Worm (Caenorhabditis elegans) whole organism, late embryonic: ENCODE measurements around the gene ZC266.1.

Source experiments
- C38D4.7 ChIP-seq: fragments of 200-800 bp; sonication (Bioruptor generic); optimal IDR thresholded peaks from 2 replicates; lab custom pipeline; 2018; ENCODE audit warnings: mild to moderate bottlenecking, missing genetic modification characterization, moderate library complexity, missing compliant biosample characterization
- K09A11.1 ChIP-seq: sonication (generic microtip); optimal IDR thresholded peaks from 2 replicates; lab custom pipeline; 2017; ENCODE audit warnings: antibody characterized with exemption, mild to moderate bottlenecking, missing genetic modification characterization, missing compliant biosample characterization; ENCODE audit not compliant: insufficient read depth
- T23F11.4 ChIP-seq: fragments of 200-800 bp; sonication (Bioruptor generic); optimal IDR thresholded peaks from 2 replicates; lab custom pipeline; 2018; ENCODE audit warnings: mild to moderate bottlenecking, missing genetic modification characterization, missing compliant biosample characterization
- Y22D7AL.16 ChIP-seq: sonication (generic microtip); optimal IDR thresholded peaks from 2 replicates; lab custom pipeline; 2016; ENCODE audit warnings: missing genetic modification characterization, missing compliant biosample characterization
- ceh-14 ChIP-seq: sonication (generic microtip); optimal IDR thresholded peaks from 2 replicates; lab custom pipeline; 2016; ENCODE audit warnings: missing genotype, missing genetic modification characterization, missing compliant biosample characterization
- ceh-2 ChIP-seq: sonication (generic microtip); optimal IDR thresholded peaks from 2 replicates; lab custom pipeline; 2016; ENCODE audit warnings: missing genotype, missing genetic modification characterization, missing compliant biosample characterization
- ceh-24 ChIP-seq: sonication (generic microtip); optimal IDR thresholded peaks from 2 replicates; lab custom pipeline; 2016; ENCODE audit warnings: mild to moderate bottlenecking, missing genetic modification characterization, missing compliant biosample characterization
- ceh-31 ChIP-seq: sonication (generic microtip); optimal IDR thresholded peaks from 2 replicates; lab custom pipeline; 2016; ENCODE audit warnings: missing genetic modification characterization, missing compliant biosample characterization
- ceh-45 ChIP-seq: fragments of 200-800 bp; sonication (Bioruptor generic); IDR thresholded peaks from 2 replicates; pipeline ENCODE4 v1.3.6; 2022; ENCODE audit warnings: missing genetic modification reagents, missing genetic modification characterization, missing compliant biosample characterization
- ceh-48 ChIP-seq: sonication (generic microtip); optimal IDR thresholded peaks from 2 replicates; lab custom pipeline; 2016; ENCODE audit warnings: missing genetic modification characterization, inconsistent platforms, missing compliant biosample characterization
- ceh-6 ChIP-seq: fragments of 200-800 bp; sonication (Bioruptor generic); optimal IDR thresholded peaks from 2 replicates; lab custom pipeline; 2018; ENCODE audit warnings: mild to moderate bottlenecking, missing genetic modification characterization, missing compliant biosample characterization
- ceh-9 ChIP-seq: sonication (generic microtip); optimal IDR thresholded peaks from 2 replicates; lab custom pipeline; 2016; ENCODE audit warnings: mild to moderate bottlenecking, missing genetic modification characterization, inconsistent platforms, missing compliant biosample characterization
- che-1 ChIP-seq: sonication (generic microtip); optimal IDR thresholded peaks from 2 replicates; lab custom pipeline; 2016; ENCODE audit warnings: mild to moderate bottlenecking, missing genetic modification characterization, missing compliant biosample characterization
- dmd-4 ChIP-seq: sonication (generic microtip); optimal IDR thresholded peaks from 2 replicates; lab custom pipeline; 2016; ENCODE audit warnings: borderline replicate concordance, missing genetic modification characterization, missing compliant biosample characterization
- elt-4 ChIP-seq: sonication (generic microtip); optimal IDR thresholded peaks from 2 replicates; lab custom pipeline; 2016; ENCODE audit warnings: missing genetic modification characterization, missing compliant biosample characterization
- ets-4 ChIP-seq: sonication (generic microtip); optimal IDR thresholded peaks from 2 replicates; lab custom pipeline; 2016; ENCODE audit warnings: missing genetic modification characterization, missing compliant biosample characterization
- eyg-1 ChIP-seq: sonication (generic microtip); optimal IDR thresholded peaks from 2 replicates; lab custom pipeline; 2016; ENCODE audit warnings: missing genotype, missing genetic modification characterization, missing compliant biosample characterization
- gmeb-2 ChIP-seq: sonication (generic microtip); optimal IDR thresholded peaks from 2 replicates; lab custom pipeline; 2016; ENCODE audit warnings: missing genetic modification characterization, inconsistent platforms, missing compliant biosample characterization
- hlh-13 ChIP-seq: fragments of 200-800 bp; sonication (Bioruptor generic); optimal IDR thresholded peaks from 2 replicates; lab custom pipeline; 2018; ENCODE audit warnings: mild to moderate bottlenecking, missing genetic modification characterization, missing compliant biosample characterization
- hlh-15 ChIP-seq: sonication (generic microtip); optimal IDR thresholded peaks from 2 replicates; lab custom pipeline; 2016; ENCODE audit warnings: missing genetic modification characterization, missing compliant biosample characterization
- lim-6 ChIP-seq: sonication (generic microtip); optimal IDR thresholded peaks from 2 replicates; lab custom pipeline; 2016; ENCODE audit warnings: missing genetic modification characterization, missing compliant biosample characterization
- lin-11 ChIP-seq: fragments of 200-800 bp; sonication (Bioruptor generic); optimal IDR thresholded peaks from 2 replicates; lab custom pipeline; 2018; ENCODE audit warnings: mild to moderate bottlenecking, missing genetic modification characterization, missing compliant biosample characterization
- madf-2 ChIP-seq: sonication (generic microtip); optimal IDR thresholded peaks from 2 replicates; lab custom pipeline; 2017; ENCODE audit warnings: missing genetic modification characterization, missing compliant biosample characterization
- mec-3 ChIP-seq: sonication (generic microtip); optimal IDR thresholded peaks from 2 replicates; lab custom pipeline; 2016; ENCODE audit warnings: borderline replicate concordance, missing genetic modification characterization, missing compliant biosample characterization
- nfya-1 ChIP-seq: sonication (generic microtip); optimal IDR thresholded peaks from 2 replicates; lab custom pipeline; 2017; ENCODE audit warnings: missing genetic modification characterization, mild to moderate bottlenecking, missing compliant biosample characterization, antibody characterized with exemption, moderate library complexity
- nhr-11 ChIP-seq: fragments of 150-350 bp; optimal IDR thresholded peaks from 2 replicates; lab custom pipeline; 2014; ENCODE audit warnings: missing biosample characterization, missing genetic modification characterization
- nhr-232 ChIP-seq: sonication (generic microtip); optimal IDR thresholded peaks from 2 replicates; lab custom pipeline; 2016; ENCODE audit warnings: missing genetic modification characterization, missing compliant biosample characterization
- npax-4 ChIP-seq: sonication (generic microtip); optimal IDR thresholded peaks from 2 replicates; lab custom pipeline; 2016; ENCODE audit warnings: missing genetic modification characterization, missing compliant biosample characterization
- pag-3 ChIP-seq: sonication (generic microtip); optimal IDR thresholded peaks from 2 replicates; lab custom pipeline; 2016; ENCODE audit warnings: missing compliant biosample characterization, missing genetic modification characterization, borderline replicate concordance
- pat-9 ChIP-seq: fragments of 200-800 bp; sonication (Bioruptor generic); optimal IDR thresholded peaks from 2 replicates; lab custom pipeline; 2018; ENCODE audit warnings: mild to moderate bottlenecking, missing genetic modification characterization, moderate library complexity, missing compliant biosample characterization
- pha-2 ChIP-seq: sonication (generic microtip); optimal IDR thresholded peaks from 2 replicates; lab custom pipeline; 2017; ENCODE audit warnings: mild to moderate bottlenecking, missing genetic modification characterization, missing compliant biosample characterization
- pros-1 ChIP-seq: fragments of 150-350 bp; optimal IDR thresholded peaks from 2 replicates; lab custom pipeline; 2014; ENCODE audit warnings: missing biosample characterization, missing genetic modification reagents, missing genetic modification characterization
- ref-2 ChIP-seq: sonication (generic microtip); optimal IDR thresholded peaks from 2 replicates; lab custom pipeline; 2016; ENCODE audit warnings: missing genetic modification characterization, missing compliant biosample characterization
- sox-2 ChIP-seq: fragments of 200-800 bp; sonication (Bioruptor generic); IDR thresholded peaks from 2 replicates; pipeline ENCODE4 v1.3.6; 2022; ENCODE audit warnings: missing genetic modification reagents, missing genetic modification characterization, missing compliant biosample characterization
- sox-4 ChIP-seq: sonication (generic microtip); optimal IDR thresholded peaks from 2 replicates; lab custom pipeline; 2017; ENCODE audit warnings: mild to moderate bottlenecking, missing genetic modification characterization, inconsistent platforms, missing compliant biosample characterization
- unc-42 ChIP-seq: sonication (generic microtip); optimal IDR thresholded peaks from 2 replicates; lab custom pipeline; 2016; ENCODE audit warnings: missing genotype, missing genetic modification characterization, missing compliant biosample characterization
- unc-55 ChIP-seq: sonication (generic microtip); optimal IDR thresholded peaks from 2 replicates; lab custom pipeline; 2017; ENCODE audit warnings: missing biosample characterization, missing genetic modification reagents, missing genetic modification characterization
- zip-5 ChIP-seq: sonication (generic microtip); optimal IDR thresholded peaks from 2 replicates; lab custom pipeline; 2016; ENCODE audit warnings: missing genetic modification characterization, missing compliant biosample characterization

The ZC266.1 gene

DNA sequence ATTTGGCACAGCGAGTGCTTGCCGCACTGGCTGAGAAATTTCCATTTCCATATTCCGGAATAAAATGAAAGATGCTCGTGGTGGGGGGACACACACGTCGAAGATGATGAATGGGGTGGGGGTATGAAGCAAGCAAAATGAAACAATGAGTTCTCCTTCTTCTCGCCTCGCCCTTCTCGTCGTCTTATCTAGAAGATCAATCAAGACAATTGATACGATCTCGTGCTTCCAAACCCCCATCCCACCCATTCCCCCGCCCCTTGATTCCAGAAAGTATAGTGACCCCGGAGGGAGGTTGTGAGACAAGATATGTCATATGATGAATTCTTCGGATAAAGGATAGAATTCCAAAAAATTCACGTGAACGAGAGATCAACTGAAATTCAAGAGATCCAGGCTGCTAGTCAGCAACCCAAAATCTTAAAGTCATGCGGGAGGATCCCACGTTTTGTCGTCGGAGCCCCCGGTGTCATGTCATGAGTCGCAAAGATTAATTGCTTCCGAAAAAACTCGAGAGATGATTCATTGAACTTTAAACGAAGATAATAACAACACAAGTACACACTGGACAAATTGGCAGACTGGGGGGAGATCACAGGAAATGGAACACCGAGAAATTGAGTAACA, 5.5 kb downstream of the ZC266.1 start:
- TF ChIP-seq K09A11.1 (tag; lab: Kevin White, UChicago) (no peak), hlh-15 (no peak), nfya-1 (tag; lab: Kevin White, UChicago) (no peak), ceh-31 (tag; lab: Kevin White, UChicago) (no peak), pros-1 (no peak), nhr-11 (tag; lab: Kevin White, UChicago) (no peak), hlh-13 (GFP tag; lab: Kevin White, UChicago) (no peak), ref-2 (tag; lab: Kevin White, UChicago) (no peak), ceh-2 (tag; lab: Kevin White, UChicago) (no peak), eyg-1 (tag; lab: Kevin White, UChicago) (no peak), pat-9 (tag; lab: Kevin White, UChicago) (no peak)

DNA sequence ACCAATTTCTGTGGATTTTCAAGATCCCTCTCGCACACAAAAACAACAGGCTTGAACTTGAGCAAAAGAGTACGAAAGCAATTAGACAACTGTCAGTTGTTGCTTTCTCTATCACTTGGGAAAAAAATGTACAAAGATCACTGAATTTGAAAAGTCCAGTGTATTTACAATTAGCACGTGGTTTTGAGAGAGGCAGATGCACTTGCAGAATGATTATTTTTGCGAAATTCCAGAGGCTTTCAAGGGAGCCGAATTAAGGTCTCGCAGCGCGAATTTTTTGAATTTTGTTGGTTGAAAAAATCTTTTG, 6.9 kb downstream of the ZC266.1 start:
- TF ChIP-seq hlh-13 (GFP tag; lab: Kevin White, UChicago), result no peak
- no peak for TF ChIP-seq unc-42 (tag; lab: Kevin White, UChicago)
- no peak for TF ChIP-seq pha-2 (tag; lab: Kevin White, UChicago)
- no peak for TF ChIP-seq nhr-232 (tag; lab: Kevin White, UChicago)
- TF ChIP-seq ceh-6 (GFP tag; lab: Kevin White, UChicago), result no peak
- TF ChIP-seq ceh-9, result no peak
- no peak for TF ChIP-seq C38D4.7 (GFP tag; lab: Kevin White, UChicago)

- no peak for TF ChIP-seq ceh-48 (tag; lab: Kevin White, UChicago)
- no peak for TF ChIP-seq nhr-11 (tag; lab: Kevin White, UChicago)
- no peak for TF ChIP-seq ceh-45
- TF ChIP-seq gmeb-2 (tag; lab: Kevin White, UChicago), result no peak
- no peak for TF ChIP-seq sox-4 (tag; lab: Kevin White, UChicago)
- no peak for TF ChIP-seq lim-6 (tag; lab: Kevin White, UChicago)
- TF ChIP-seq sox-2 (GFP tag; lab: Robert Waterston, UW), result no peak
- no peak for TF ChIP-seq ceh-24 (tag; lab: Kevin White, UChicago)
Observed at ce11 chrV:4692382-4693281, 7.5 kb downstream of the ZC266.1 start, which contains the start of gene cpg-8. Gene cpg-8 (minus strand): TSS chrV:4692432.

- TF ChIP-seq ceh-31 (tag; lab: Kevin White, UChicago), result no peak
- TF ChIP-seq, all 69 proteins: peak for 0
Observed at ce11 chrV:4691657-4692056, 8.4 kb downstream of the ZC266.1 start.

DNA sequence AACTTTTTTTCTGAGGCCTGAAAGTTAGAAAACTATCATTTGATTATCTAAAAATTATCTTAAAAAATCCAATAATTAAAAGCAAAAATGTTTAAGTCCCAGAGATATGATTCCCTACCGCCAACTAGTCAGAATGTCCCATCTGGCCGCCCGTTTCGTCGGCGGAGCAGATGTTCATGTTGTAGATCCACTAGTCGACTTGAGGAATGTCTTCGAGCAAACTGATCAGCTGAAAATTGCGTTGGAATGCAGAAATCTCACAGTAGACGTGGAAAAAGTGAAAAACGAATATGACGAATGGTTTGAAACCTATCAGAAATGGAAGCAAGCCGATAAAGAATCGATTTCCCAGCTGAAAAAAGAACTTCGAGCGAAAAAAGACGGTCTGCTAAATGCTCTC, 10.9 kb downstream of the ZC266.1 start, which contains the start of gene K03B4.1:
TSS of gene K03B4.1 (plus strand) at position 97 of the 400 bp plus-strand sequence.
- TF ChIP-seq ceh-45 (no peak), ets-4 (tag; lab: Kevin White, UChicago) (no peak), ceh-14 (no peak), nhr-11 (tag; lab: Kevin White, UChicago) (no peak), lin-11 (no peak), unc-55 (no peak), dmd-4 (tag; lab: Kevin White, UChicago) (no peak), madf-2 (no peak), zip-5 (tag; lab: Kevin White, UChicago) (no peak), pag-3 (no peak), npax-4 (no peak), hlh-13 (GFP tag; lab: Kevin White, UChicago) (no peak), elt-4 (tag; lab: Kevin White, UChicago) (no peak), che-1 (tag; lab: Kevin White, UChicago) (no peak), gmeb-2 (tag; lab: Kevin White, UChicago) (no peak), mec-3 (no peak), Y22D7AL.16 (no peak), ceh-9 (no peak), ceh-2 (tag; lab: Kevin White, UChicago) (no peak), T23F11.4 (GFP tag; lab: Kevin White, UChicago) (no peak)
